Fruit fly (Drosophila melanogaster) whole organism, embryonic: Measurements from ENCODE around the gene CG31268.

Source experiments
- Blimp-1 ChIP-seq: fragments of 200-800 bp; sonication (Bioruptor generic); optimal IDR thresholded peaks from 3 replicates; lab custom pipeline; 2018; ENCODE audit warnings: missing biosample characterization, missing genetic modification characterization, mild to moderate bottlenecking, moderate library complexity, missing genetic modification reagents
- CG10366 ChIP-seq: fragments of 200-800 bp; sonication (Bioruptor generic); IDR thresholded peaks from 2 replicates; pipeline ENCODE4 v1.3.6; 2022; ENCODE audit warnings: missing biosample characterization, missing genetic modification characterization
- CG10543 ChIP-seq: fragments of 200-800 bp; sonication (Bioruptor generic); optimal IDR thresholded peaks from 3 replicates; lab custom pipeline; 2017; ENCODE audit warnings: missing biosample characterization, mild to moderate bottlenecking, missing genetic modification characterization, moderate library complexity
- CG10979 ChIP-seq: fragments of 200-800 bp; sonication (Bioruptor generic); optimal IDR thresholded peaks from 2 replicates; lab custom pipeline; 2018; ENCODE audit warnings: missing biosample characterization, mild to moderate bottlenecking, missing genetic modification characterization, moderate library complexity
- CG11560 ChIP-seq: fragments of 200-800 bp; sonication (Bioruptor generic); IDR thresholded peaks from 3 replicates; pipeline ENCODE4 v1.3.6; 2022; ENCODE audit warnings: missing biosample characterization, missing genetic modification characterization
- CG12104 ChIP-seq: fragments of 200-800 bp; sonication (Bioruptor generic); optimal IDR thresholded peaks from 3 replicates; lab custom pipeline; 2016; ENCODE audit warnings: missing biosample characterization, missing genetic modification characterization
- CG13287 ChIP-seq: fragments of 200-800 bp; sonication (Bioruptor generic); IDR thresholded peaks from 2 replicates; pipeline ENCODE4 v1.3.6; 2022; ENCODE audit warnings: missing biosample characterization, missing genetic modification characterization; ENCODE audit not compliant: partially characterized antibody
- CG13624 ChIP-seq: fragments of 200-800 bp; sonication (Bioruptor generic); optimal IDR thresholded peaks from 2 replicates; lab custom pipeline; 2016; ENCODE audit warnings: missing biosample characterization, missing genetic modification characterization
- CG13775 ChIP-seq: fragments of 200-800 bp; sonication (Bioruptor generic); optimal IDR thresholded peaks from 3 replicates; lab custom pipeline; 2017; ENCODE audit warnings: missing biosample characterization, mild to moderate bottlenecking, missing genetic modification characterization
- CG16813 ChIP-seq: fragments of 200-800 bp; sonication (Bioruptor generic); IDR thresholded peaks from 3 replicates; pipeline ENCODE4 v1.3.6; 2022; ENCODE audit warnings: missing biosample characterization, missing genetic modification characterization; ENCODE audit not compliant: partially characterized antibody
- CG17359 ChIP-seq: fragments of 200-800 bp; sonication (Bioruptor generic); optimal IDR thresholded peaks from 3 replicates; lab custom pipeline; 2018; ENCODE audit warnings: missing biosample characterization, mild to moderate bottlenecking, missing genetic modification characterization, moderate library complexity
- CG2116 ChIP-seq: fragments of 200-800 bp; sonication (Bioruptor generic); optimal IDR thresholded peaks from 3 replicates; lab custom pipeline; 2018; ENCODE audit warnings: missing biosample characterization, mild to moderate bottlenecking, missing genetic modification characterization
- CG2120 ChIP-seq: fragments of 200-800 bp; sonication (Bioruptor generic); optimal IDR thresholded peaks from 3 replicates; lab custom pipeline; 2016; ENCODE audit warnings: missing biosample characterization, missing genetic modification characterization
- CG30403 ChIP-seq: fragments of 200-800 bp; sonication (Bioruptor generic); optimal IDR thresholded peaks from 3 replicates; lab custom pipeline; 2016; ENCODE audit warnings: missing biosample characterization, missing genetic modification characterization
- CG34224 ChIP-seq: fragments of 200-800 bp; sonication (Bioruptor generic); IDR thresholded peaks from 3 replicates; pipeline ENCODE4 v1.3.6; 2022; ENCODE audit warnings: missing biosample characterization, missing genetic modification characterization; ENCODE audit not compliant: partially characterized antibody
- CG3995 ChIP-seq: fragments of 200-800 bp; sonication (Bioruptor generic); optimal IDR thresholded peaks from 3 replicates; lab custom pipeline; 2016; ENCODE audit warnings: missing biosample characterization, missing genetic modification characterization
- CG6791 ChIP-seq: fragments of 200-800 bp; sonication (Bioruptor generic); IDR thresholded peaks from 3 replicates; pipeline ENCODE4 v1.3.6; 2022; ENCODE audit warnings: missing biosample characterization, missing genetic modification characterization; ENCODE audit not compliant: partially characterized antibody
- CG7372 ChIP-seq: fragments of 200-800 bp; sonication (Bioruptor generic); IDR thresholded peaks from 2 replicates; pipeline ENCODE4 v1.3.6; 2022; ENCODE audit warnings: missing biosample characterization, missing genetic modification characterization
- CG7928 ChIP-seq: fragments of 200-800 bp; sonication (Bioruptor generic); optimal IDR thresholded peaks from 2 replicates; lab custom pipeline; 2017; ENCODE audit warnings: missing biosample characterization, mild to moderate bottlenecking, missing genetic modification characterization
- CG9817 ChIP-seq: fragments of 200-800 bp; sonication (Bioruptor generic); optimal IDR thresholded peaks from 2 replicates; lab custom pipeline; 2018; ENCODE audit warnings: missing biosample characterization, mild to moderate bottlenecking, missing genetic modification characterization, moderate library complexity
- CoRest ChIP-seq: fragments of 200-800 bp; sonication (Bioruptor generic); optimal IDR thresholded peaks from 3 replicates; lab custom pipeline; 2018; ENCODE audit warnings: missing biosample characterization, mild to moderate bottlenecking, missing genetic modification characterization, moderate library complexity
- HLH54F ChIP-seq: fragments of 200-800 bp; sonication (Bioruptor generic); optimal IDR thresholded peaks from 3 replicates; lab custom pipeline; 2016; ENCODE audit warnings: missing biosample characterization, missing genetic modification characterization
- HLHmδ ChIP-seq: fragments of 200-800 bp; sonication (Bioruptor generic); optimal IDR thresholded peaks from 2 replicates; lab custom pipeline; 2018; ENCODE audit warnings: missing biosample characterization, mild to moderate bottlenecking, missing genetic modification characterization, moderate library complexity
- Hand ChIP-seq: fragments of 200-800 bp; sonication (Bioruptor generic); optimal IDR thresholded peaks from 2 replicates; lab custom pipeline; 2017; ENCODE audit warnings: mild to moderate bottlenecking, missing biosample characterization, missing genetic modification reagents, missing genetic modification characterization
- Hr78 ChIP-seq, 2 experiments: fragments of 200-800 bp in 1 of 2; fragments of >200 bp in 1 of 2; sonication (Bioruptor generic) in 1 of 2; optimal IDR thresholded peaks; 2 replicates each; lab custom pipeline; 2017 to 2019; ENCODE audit warnings: missing biosample characterization in 2 of 2, missing genetic modification characterization in 2 of 2, mild to moderate bottlenecking in 1 of 2, moderate library complexity in 1 of 2
- Med ChIP-seq: fragments of 200-800 bp; sonication (Bioruptor generic); peaks from one replicate; lab custom pipeline; 2016; ENCODE audit warnings: missing biosample characterization, missing genetic modification characterization, mild to moderate bottlenecking, inconsistent platforms, moderate library complexity
- Myb ChIP-seq: fragments of 200-800 bp; sonication (Bioruptor generic); optimal IDR thresholded peaks from 2 replicates; lab custom pipeline; 2016; ENCODE audit warnings: missing biosample characterization, missing genetic modification characterization
- Oli ChIP-seq: fragments of 200-800 bp; sonication (Bioruptor generic); optimal IDR thresholded peaks from 2 replicates; lab custom pipeline; 2018; ENCODE audit warnings: missing biosample characterization, mild to moderate bottlenecking, missing genetic modification characterization, moderate library complexity
- PHDP ChIP-seq: fragments of 200-800 bp; sonication (Bioruptor generic); optimal IDR thresholded peaks from 3 replicates; lab custom pipeline; 2018; ENCODE audit warnings: missing biosample characterization, mild to moderate bottlenecking, missing genetic modification characterization, moderate library complexity
- Scr ChIP-seq: fragments of 200-800 bp; sonication (Bioruptor generic); IDR thresholded peaks from 2 replicates; pipeline ENCODE4 v1.3.6; 2022; ENCODE audit warnings: missing biosample characterization, missing genetic modification characterization; ENCODE audit not compliant: partially characterized antibody
- Sry-β ChIP-seq: fragments of 200-800 bp; sonication (Bioruptor generic); optimal IDR thresholded peaks from 2 replicates; lab custom pipeline; 2018; ENCODE audit warnings: missing biosample characterization, mild to moderate bottlenecking, missing genetic modification characterization, moderate library complexity
- Usf ChIP-seq: fragments of 200-800 bp; sonication (Bioruptor generic); optimal IDR thresholded peaks from 2 replicates; lab custom pipeline; 2017; ENCODE audit warnings: missing genotype, missing biosample characterization, missing genetic modification characterization
- ab ChIP-seq: fragments of 200-800 bp; sonication (Bioruptor generic); optimal IDR thresholded peaks from 2 replicates; lab custom pipeline; 2016; ENCODE audit warnings: missing biosample characterization, missing genetic modification characterization
- ara ChIP-seq: fragments of 200-800 bp; sonication (Bioruptor generic); IDR thresholded peaks from 2 replicates; pipeline ENCODE4 v1.3.6; 2022; ENCODE audit warnings: missing biosample characterization, missing genetic modification characterization
- ato ChIP-seq: fragments of 200-800 bp; sonication (Bioruptor generic); IDR thresholded peaks from 2 replicates; pipeline ENCODE4 v1.3.6; 2022; ENCODE audit warnings: missing biosample characterization, missing genetic modification characterization; ENCODE audit not compliant: partially characterized antibody
- bcd ChIP-seq: fragments of 200-800 bp; sonication (Bioruptor generic); optimal IDR thresholded peaks from 2 replicates; lab custom pipeline; 2017; ENCODE audit warnings: missing biosample characterization, mild to moderate bottlenecking, missing genetic modification characterization
- dan ChIP-seq: fragments of 200-800 bp; sonication (Bioruptor generic); IDR thresholded peaks from 2 replicates; pipeline ENCODE4 v1.3.6; 2022; ENCODE audit warnings: missing biosample characterization, missing genetic modification characterization
- disco-r ChIP-seq: fragments of 200-800 bp; sonication (Bioruptor generic); optimal IDR thresholded peaks from 2 replicates; lab custom pipeline; 2016; ENCODE audit warnings: missing biosample characterization, missing genetic modification characterization
- ems ChIP-seq: fragments of 200-800 bp; sonication (Bioruptor generic); optimal IDR thresholded peaks from 3 replicates; lab custom pipeline; 2016; ENCODE audit warnings: missing biosample characterization, missing genetic modification characterization
- gro ChIP-seq: fragments of 200-800 bp; sonication (Bioruptor generic); optimal IDR thresholded peaks from 2 replicates; lab custom pipeline; 2016; ENCODE audit warnings: missing biosample characterization, missing genetic modification characterization
- ham ChIP-seq: fragments of 200-800 bp; sonication (Bioruptor generic); IDR thresholded peaks from 2 replicates; pipeline ENCODE4 v1.3.6; 2022; ENCODE audit warnings: missing biosample characterization, missing genetic modification characterization
- inv ChIP-seq: fragments of 200-800 bp; sonication (Bioruptor generic); IDR thresholded peaks from 2 replicates; pipeline ENCODE4 v1.3.6; 2022; ENCODE audit warnings: missing biosample characterization, missing genetic modification characterization; ENCODE audit not compliant: partially characterized antibody
- mld ChIP-seq: fragments of 200-800 bp; sonication (Bioruptor generic); IDR thresholded peaks from 3 replicates; pipeline ENCODE4 v1.3.6; 2022; ENCODE audit warnings: missing biosample characterization, missing genetic modification characterization; ENCODE audit not compliant: partially characterized antibody
- pzg ChIP-seq: fragments of 200-800 bp; sonication (Bioruptor generic); optimal IDR thresholded peaks from 3 replicates; lab custom pipeline; 2018; ENCODE audit warnings: missing biosample characterization, mild to moderate bottlenecking, missing genetic modification characterization, moderate library complexity
- sna ChIP-seq: fragments of 200-800 bp; sonication (Bioruptor generic); IDR thresholded peaks from 2 replicates; pipeline ENCODE4 v1.3.6; 2022; ENCODE audit warnings: missing biosample characterization, missing genetic modification characterization; ENCODE audit not compliant: partially characterized antibody
- tap ChIP-seq: fragments of 200-800 bp; optimal IDR thresholded peaks from 3 replicates; lab custom pipeline; 2019; ENCODE audit warnings: missing biosample characterization, mild to moderate bottlenecking, missing genetic modification characterization, moderate library complexity
- zen2 ChIP-seq: fragments of 200-800 bp; sonication (Bioruptor generic); IDR thresholded peaks from 3 replicates; pipeline ENCODE4 v1.3.6; 2022; ENCODE audit warnings: missing biosample characterization, missing genetic modification characterization; ENCODE audit not compliant: partially characterized antibody

The CG31268 gene

dm6 chr3R:17039993-17040807 is 8.6 kb downstream of the CG31268 start, which contains the start of the genes CG18213 and Trm7-32 (continued):
- no peak for TF ChIP-seq ham (GFP tag; lab: Robert Waterston, UW)
- TF ChIP-seq CG9817 (tag; lab: Kevin White, UChicago): peak; percentile 35
- TF ChIP-seq gro: peak; percentile 27
- peak; percentile 12 for TF ChIP-seq ems (GFP tag; lab: Kevin White, UChicago)
- TF ChIP-seq inv (GFP tag; lab: Robert Waterston, UW): peak; percentile 79
- TF ChIP-seq HLHmδ (GFP tag; lab: Kevin White, UChicago): no peak
- no peak for TF ChIP-seq CG11560 (tag; lab: Robert Waterston, UW)
- TF ChIP-seq mld (GFP tag; lab: Robert Waterston, UW): peak; percentile 80
- TF ChIP-seq CG10366: 0 out of 2 replicates have a peak, but pooled peaks have one; percentile 12
- TF ChIP-seq CG10543: peak; percentile 1
- TF ChIP-seq tap: no peak
- peak; percentile 12 for TF ChIP-seq Myb (GFP tag; lab: Kevin White, UChicago)
- peak; percentile 17 for TF ChIP-seq CG13775
- peak; percentile 18 for TF ChIP-seq CG10979 (tag; lab: Kevin White, UChicago)
- TF ChIP-seq disco-r (GFP tag; lab: Kevin White, UChicago): no peak
- TF ChIP-seq HLH54F: peak; percentile 5
- peak; percentile 4 for TF ChIP-seq CG30403 (GFP tag; lab: Kevin White, UChicago)
- TF ChIP-seq CG34224 (GFP tag; lab: Robert Waterston, UW): peak; percentile 71
- peak; percentile 9 for TF ChIP-seq CG12104 (GFP tag; lab: Kevin White, UChicago)
- peak; percentile 87 for TF ChIP-seq CG6791
- TF ChIP-seq CG16813 (GFP tag; lab: Robert Waterston, UW): peak; percentile 84
- TF ChIP-seq sna: peak; percentile 80
- TF ChIP-seq CG2120 (GFP tag; lab: Kevin White, UChicago): peak; percentile 59
- TF ChIP-seq CG3995 (GFP tag; lab: Kevin White, UChicago): peak; percentile 12
- TF ChIP-seq CG7928: peak; percentile 88
- no peak for TF ChIP-seq dan
- TF ChIP-seq CG13624 (GFP tag; lab: Kevin White, UChicago): peak; percentile 18
- TF ChIP-seq CG13287: peak; percentile 86
- no peak for TF ChIP-seq CG17359 (tag; lab: Kevin White, UChicago)
- no peak for TF ChIP-seq ab (GFP tag; lab: Kevin White, UChicago)
- TF ChIP-seq Scr (GFP tag; lab: Robert Waterston, UW): peak; percentile 87
- TF ChIP-seq ara (GFP tag; lab: Robert Waterston, UW): no peak
- TF ChIP-seq ato (GFP tag; lab: Robert Waterston, UW): peak; percentile 70
- no peak for TF ChIP-seq Oli (tag; lab: Kevin White, UChicago)
- TF ChIP-seq PHDP: no peak
- TF ChIP-seq pzg (GFP tag; lab: Kevin White, UChicago): peak; percentile 65
- peak; percentile 47 for TF ChIP-seq CoRest (tag; lab: Kevin White, UChicago)
- TF ChIP-seq Usf (GFP tag; lab: Kevin White, UChicago): no peak
- TF ChIP-seq Hr78 (GFP tag; optimal IDR thresholded peaks at IDR 0.05; lab: Kevin White, UChicago): no peak
- peak; percentile 59 for TF ChIP-seq CG2116
- TF ChIP-seq CG7372 (GFP tag; lab: Robert Waterston, UW): peak; percentile 10; the same call in 1 of the 2 replicates
- TF ChIP-seq Sry-β (GFP tag; lab: Kevin White, UChicago): peak; percentile 58
- peak; percentile 69 for TF ChIP-seq zen2 (GFP tag; lab: Robert Waterston, UW)
- no peak for TF ChIP-seq Blimp-1 (GFP tag; lab: Kevin White, UChicago)
- TF ChIP-seq bcd (GFP tag; lab: Kevin White, UChicago): no peak
- no peak for TF ChIP-seq Hand
- TF ChIP-seq Med (GFP tag; lab: Kevin White, UChicago): no peak
